Fruit fly (Drosophila melanogaster): Measurements from ENCODE around the gene Teh4.

Gene Teh4

dm6 chr3L:4209078-4209477 is 31.0 kb upstream of the Teh4 start, which contains the start of gene Cpr64Aa:
Gene Cpr64Aa, minus strand, starts transcription at chr3L:4209178.
- no peak for TF ChIP-seq oc (tag; optimal IDR thresholded peaks at IDR 0.05)
- TF ChIP-seq CG18619 (GFP tag; optimal IDR thresholded peaks at IDR 0.05) = no peak
- TF ChIP-seq Hr3 (GFP tag; optimal IDR thresholded peaks at IDR 0.05) = no peak
- no peak for TF ChIP-seq ro (GFP tag; IDR thresholded peaks at IDR 0.05)
- no peak for TF ChIP-seq CG8478 (optimal IDR thresholded peaks at IDR 0.05)
- no peak for TF ChIP-seq CG32772 (GFP tag; IDR thresholded peaks at IDR 0.05)
- TF ChIP-seq CG3281 (GFP tag; optimal IDR thresholded peaks at IDR 0.05) = no peak
- no peak for TF ChIP-seq MTF-1 (GFP tag; optimal IDR thresholded peaks at IDR 0.05; ENCODE audit: borderline replicate concordance)
- TF ChIP-seq onecut (GFP tag; IDR thresholded peaks at IDR 0.05) = no peak
- no peak for TF ChIP-seq CG8290 (GFP tag; optimal IDR thresholded peaks at IDR 0.05)
- TF ChIP-seq CG8290 (tag; optimal IDR thresholded peaks at IDR 0.05) = no peak
- TF ChIP-seq Dip3 (GFP tag; optimal IDR thresholded peaks at IDR 0.05) = no peak
- no peak for TF ChIP-seq CG12071 (GFP tag; optimal IDR thresholded peaks at IDR 0.05)
- no peak for TF ChIP-seq Lpt (GFP tag; optimal IDR thresholded peaks at IDR 0.05)
- TF ChIP-seq bab2 (GFP tag; optimal IDR thresholded peaks at IDR 0.05) = no peak
- TF ChIP-seq CG2712 (tag; optimal IDR thresholded peaks at IDR 0.05) = no peak
- no peak for TF ChIP-seq Atf-2 (GFP tag; optimal IDR thresholded peaks at IDR 0.05)
- TF ChIP-seq Deaf1 (tag; optimal IDR thresholded peaks at IDR 0.05) = no peak
- TF ChIP-seq Hey (tag; optimal IDR thresholded peaks at IDR 0.05) = no peak
- no peak for TF ChIP-seq crc (GFP tag; optimal IDR thresholded peaks at IDR 0.05)
- TF ChIP-seq sob (GFP tag; IDR thresholded peaks at IDR 0.05) = no peak

- TF ChIP-seq CG8388 (GFP tag; optimal IDR thresholded peaks at IDR 0.05) (no peak), NK7.1 (GFP tag; optimal IDR thresholded peaks at IDR 0.05) (no peak), run (tag; optimal IDR thresholded peaks at IDR 0.05) (no peak), CG8924 (tag; optimal IDR thresholded peaks at IDR 0.05) (no peak), Oaz (GFP tag; IDR thresholded peaks at IDR 0.05) (no peak), sr (GFP tag; IDR thresholded peaks at IDR 0.05) (no peak), p53 (GFP tag; optimal IDR thresholded peaks at IDR 0.05) (no peak)
These were observed 26.8 kb upstream of the Teh4 start for dm6 chr3L:4204867-4205266.

- TF ChIP-seq CG16779 (GFP tag; IDR thresholded peaks at IDR 0.05) = no peak
These were observed 26.2 kb upstream of the Teh4 start, which contains the start of gene CG15005 for dm6 chr3L:4204239-4204638. Gene CG15005, minus strand, starts transcription at chr3L:4204339.

dm6 chr3L:4193730-4194649 is 15.9 kb upstream of the Teh4 start, which contains the start of gene CG43367:
Gene CG43367, plus strand, starts transcription at chr3L:4193993.
- TF ChIP-seq CG5953 (GFP tag; IDR thresholded peaks at IDR 0.05) (no peak), CG17385 (GFP tag; optimal IDR thresholded peaks at IDR 0.05) (peak; percentile 99), dpn (GFP tag; optimal IDR thresholded peaks at IDR 0.05) (peak in 1 of 2 experiments; percentile 40), GATAe (GFP tag; conservative IDR thresholded peaks at IDR 0.05) (no peak), pan (optimal IDR thresholded peaks at IDR 0.05) (no peak), pan (GFP tag; optimal IDR thresholded peaks at IDR 0.05 in 1 of 2, IDR thresholded peaks at IDR 0.05 in 1 of 2) (no peak), NK7.1 (GFP tag; optimal IDR thresholded peaks at IDR 0.05) (no peak), lov (optimal IDR thresholded peaks at IDR 0.05) (no peak), lov (GFP tag; IDR thresholded peaks at IDR 0.05) (no peak), CG1603 (tag; optimal IDR thresholded peaks at IDR 0.05) (no peak), dysf (GFP tag; IDR thresholded peaks at IDR 0.05) (no peak; the same call in 2 of the 3 replicates), ken (GFP tag; IDR thresholded peaks at IDR 0.05) (peak; percentile 31; the same call in 1 of the 3 replicates), prd (optimal IDR thresholded peaks at IDR 0.05) (no peak), prd (GFP tag; IDR thresholded peaks at IDR 0.05) (no peak), CG1792 (GFP tag; optimal IDR thresholded peaks at IDR 0.05) (no peak), CG17912 (GFP tag; optimal IDR thresholded peaks at IDR 0.05) (peak; percentile 22), Dad (GFP tag; optimal IDR thresholded peaks at IDR 0.05) (no peak), Ets65A (GFP tag) (peak; percentile 58), CG7357 (GFP tag; IDR thresholded peaks at IDR 0.05) (no peak), CTCF (GFP tag; optimal IDR thresholded peaks at IDR 0.05) (peak; percentile 2), oc (tag; optimal IDR thresholded peaks at IDR 0.05) (no peak), CG10267 (tag; optimal IDR thresholded peaks at IDR 0.05) (peak; percentile 96)

Data from whole organism, embryonic.